Worm (Caenorhabditis elegans) whole organism, young adult: Measurements from ENCODE around the gene srlf-3.

ENCODE experiments used
- B0035.1 ChIP-seq: sonication (generic microtip); optimal IDR thresholded peaks from 2 replicates; lab custom pipeline; 2016; ENCODE audit warnings: missing genetic modification characterization, mild to moderate bottlenecking, missing compliant biosample characterization, missing genotype, missing genetic modification reagents
- B0336.3 ChIP-seq: fragments of 200-800 bp; sonication (Bioruptor generic); IDR thresholded peaks from 2 replicates; pipeline ENCODE4 v1.3.6; 2022; ENCODE audit warnings: missing genetic modification characterization, missing compliant biosample characterization
- C06A6.2 ChIP-seq: fragments of 200-800 bp; sonication (Bioruptor generic); conservative IDR thresholded peaks from 2 replicates; pipeline ENCODE4 v1.3.6; 2022; ENCODE audit warnings: missing genetic modification characterization, missing compliant biosample characterization
- F52B5.7 ChIP-seq: sonication (generic microtip); optimal IDR thresholded peaks from 2 replicates; lab custom pipeline; 2016; ENCODE audit warnings: mild to moderate bottlenecking, missing genetic modification characterization, missing compliant biosample characterization
- F55B11.4 ChIP-seq: sonication (generic microtip); optimal IDR thresholded peaks from 2 replicates; lab custom pipeline; 2016; ENCODE audit warnings: missing compliant biosample characterization, missing genetic modification characterization, borderline replicate concordance; ENCODE audit not compliant: insufficient read depth
- F57C9.4 ChIP-seq: sonication (generic microtip); optimal IDR thresholded peaks from 2 replicates; lab custom pipeline; 2017; ENCODE audit warnings: mild to moderate bottlenecking, missing genetic modification characterization, missing compliant biosample characterization
- T07F8.4 ChIP-seq: sonication (generic microtip); optimal IDR thresholded peaks from 2 replicates; lab custom pipeline; 2016; ENCODE audit warnings: mild to moderate bottlenecking, missing genetic modification characterization, moderate library complexity, missing compliant biosample characterization
- Y53G8AR.9 ChIP-seq: fragments of 200-800 bp; sonication (Bioruptor generic); conservative IDR thresholded peaks from 2 replicates; pipeline ENCODE4 v1.3.6; 2022; ENCODE audit warnings: missing genetic modification reagents, missing genetic modification characterization, missing compliant biosample characterization
- Y95B8A.8 ChIP-seq: fragments of 200-800 bp; sonication (Bioruptor generic); IDR thresholded peaks from 2 replicates; pipeline ENCODE4 v1.3.6; 2022; ENCODE audit warnings: missing genetic modification reagents, missing genetic modification characterization, missing compliant biosample characterization
- ZK185.1 ChIP-seq: sonication (generic microtip); optimal IDR thresholded peaks from 2 replicates; lab custom pipeline; 2016; ENCODE audit warnings: mild to moderate bottlenecking, missing genetic modification characterization, missing compliant biosample characterization; ENCODE audit not compliant: poor library complexity, severe bottlenecking
- aptf-2 ChIP-seq: fragments of 200-800 bp; sonication (Bioruptor generic); conservative IDR thresholded peaks from 2 replicates; pipeline ENCODE4 v1.3.6; 2022; ENCODE audit warnings: missing genetic modification reagents, missing genetic modification characterization, missing compliant biosample characterization
- attf-6 ChIP-seq: fragments of 200-800 bp; sonication (Bioruptor generic); IDR thresholded peaks from 2 replicates; pipeline ENCODE4 v1.3.6; 2022; ENCODE audit warnings: missing genetic modification reagents, missing genetic modification characterization, missing compliant biosample characterization
- bed-1 ChIP-seq: fragments of 200-800 bp; sonication (Bioruptor generic); IDR thresholded peaks from 2 replicates; pipeline ENCODE4 v1.3.6; 2022; ENCODE audit warnings: missing genetic modification reagents, missing genetic modification characterization, missing compliant biosample characterization
- cebp-1 ChIP-seq, 2 experiments: fragments of 200-800 bp in 1 of 2; sonication (Bioruptor generic) in 1 of 2; sonication (generic microtip) in 1 of 2; IDR thresholded peaks in 1 of 2; optimal IDR thresholded peaks in 1 of 2; 2 replicates each; pipeline versions ENCODE4 v1.3.6 to Lab custom; 2017 to 2022; ENCODE audit warnings: missing compliant biosample characterization in 2 of 2, missing genetic modification characterization in 2 of 2, mild to moderate bottlenecking in 1 of 2, missing genetic modification reagents in 1 of 2, moderate library complexity in 1 of 2
- ceh-40 ChIP-seq: fragments of 200-800 bp; sonication (Bioruptor generic); IDR thresholded peaks from 2 replicates; pipeline ENCODE4 v1.3.6; 2022; ENCODE audit warnings: missing genetic modification characterization, missing compliant biosample characterization
- ceh-79 ChIP-seq: sonication (generic microtip); optimal IDR thresholded peaks from 2 replicates; lab custom pipeline; 2017; ENCODE audit warnings: mild to moderate bottlenecking, missing genetic modification characterization, missing compliant biosample characterization
- die-1 ChIP-seq: sonication (generic microtip); optimal IDR thresholded peaks from 2 replicates; lab custom pipeline; 2016; ENCODE audit warnings: missing genotype, mild to moderate bottlenecking, missing genetic modification characterization, missing compliant biosample characterization
- dpl-1 ChIP-seq: fragments of 150-350 bp; optimal IDR thresholded peaks from 2 replicates; lab custom pipeline; 2014; ENCODE audit warnings: missing biosample characterization, missing genetic modification reagents, missing genetic modification characterization
- ekl-4 ChIP-seq: fragments of 200-800 bp; sonication (Bioruptor generic); IDR thresholded peaks from 2 replicates; pipeline ENCODE4 v1.3.6; 2022; ENCODE audit warnings: missing genetic modification reagents, missing genetic modification characterization, missing compliant biosample characterization
- hlh-12 ChIP-seq: sonication (generic microtip); optimal IDR thresholded peaks from 2 replicates; lab custom pipeline; 2016; ENCODE audit warnings: missing genetic modification characterization, missing compliant biosample characterization
- hlh-26 ChIP-seq: fragments of 200-800 bp; sonication (Bioruptor generic); conservative IDR thresholded peaks from 2 replicates; pipeline ENCODE4 v1.3.6; 2022; ENCODE audit warnings: missing genetic modification reagents, missing genetic modification characterization, missing compliant biosample characterization
- hmg-20 ChIP-seq: fragments of 200-800 bp; sonication (Bioruptor generic); IDR thresholded peaks from 2 replicates; pipeline ENCODE4 v1.3.6; 2022; ENCODE audit warnings: missing genetic modification reagents, missing genetic modification characterization, missing compliant biosample characterization
- hrde-1 ChIP-seq: sonication (generic microtip); optimal IDR thresholded peaks from 2 replicates; lab custom pipeline; 2016; ENCODE audit warnings: missing genetic modification characterization, mild to moderate bottlenecking, missing compliant biosample characterization, moderate library complexity, missing genotype, missing genetic modification reagents, borderline replicate concordance
- let-607 ChIP-seq, 2 experiments: fragments of 200-800 bp in 1 of 2; sonication (Bioruptor generic) in 1 of 2; sonication (generic microtip) in 1 of 2; optimal IDR thresholded peaks; 2 replicates each; lab custom pipeline; 2016 to 2018; ENCODE audit warnings: mild to moderate bottlenecking in 2 of 2, missing compliant biosample characterization in 2 of 2, missing genetic modification characterization in 2 of 2, moderate library complexity in 2 of 2, missing genotype in 1 of 2
- lin-26 ChIP-seq: fragments of 200-800 bp; sonication (Bioruptor generic); IDR thresholded peaks from 2 replicates; pipeline ENCODE4 v1.3.6; 2022; ENCODE audit warnings: missing genetic modification reagents, missing genetic modification characterization, missing compliant biosample characterization
- lin-35 ChIP-seq, 3 experiments: fragments of 150-350 bp in 2 of 3; sonication (generic microtip) in 1 of 3; optimal IDR thresholded peaks; 2 replicates each; lab custom pipeline; 2014 to 2018; ENCODE audit warnings: missing biosample characterization in 3 of 3, missing genetic modification characterization in 3 of 3, missing genetic modification reagents in 3 of 3
- lsl-1 ChIP-seq: fragments of 200-800 bp; sonication (Bioruptor generic); optimal IDR thresholded peaks from 2 replicates; lab custom pipeline; 2018; ENCODE audit warnings: mild to moderate bottlenecking, missing genetic modification characterization, moderate library complexity, missing compliant biosample characterization
- madf-6 ChIP-seq: fragments of 200-800 bp; sonication (Bioruptor generic); IDR thresholded peaks from 2 replicates; pipeline ENCODE4 v1.3.6; 2022; ENCODE audit warnings: missing genetic modification reagents, missing genetic modification characterization, missing compliant biosample characterization
- madf-8 ChIP-seq: fragments of 200-800 bp; sonication (Bioruptor generic); conservative IDR thresholded peaks from 2 replicates; pipeline ENCODE4 v1.3.6; 2022; ENCODE audit warnings: missing genetic modification reagents, missing genetic modification characterization, missing compliant biosample characterization
- mes-4 ChIP-seq: sonication (generic microtip); optimal IDR thresholded peaks from 2 replicates; lab custom pipeline; 2016; ENCODE audit warnings: missing genotype, missing genetic modification characterization, missing compliant biosample characterization
- nfya-1 ChIP-seq: sonication (generic microtip); optimal IDR thresholded peaks from 2 replicates; lab custom pipeline; 2017; ENCODE audit warnings: antibody characterized with exemption, missing compliant biosample characterization, missing genetic modification characterization, borderline replicate concordance; ENCODE audit not compliant: insufficient read depth
- nfya-2 ChIP-seq: fragments of 200-800 bp; sonication (Bioruptor generic); IDR thresholded peaks from 2 replicates; pipeline ENCODE4 v1.3.6; 2022; ENCODE audit warnings: missing genetic modification reagents, missing genetic modification characterization, missing compliant biosample characterization
- nhr-27 ChIP-seq: fragments of 200-800 bp; sonication (Bioruptor generic); optimal IDR thresholded peaks from 2 replicates; lab custom pipeline; 2018; ENCODE audit warnings: mild to moderate bottlenecking, missing genetic modification characterization, moderate library complexity, missing compliant biosample characterization
- pha-4 ChIP-seq: fragments of 150-350 bp; sonication (generic microtip); optimal IDR thresholded peaks from 2 replicates; lab custom pipeline; 2014; ENCODE audit warnings: missing biosample characterization, missing genetic modification reagents, missing genetic modification characterization
- rpc-1 ChIP-seq, 2 experiments: fragments of 150-350 bp in 1 of 2; sonication (generic microtip) in 1 of 2; optimal IDR thresholded peaks; 2 replicates each; lab custom pipeline; 2014 to 2018; ENCODE audit warnings: missing biosample characterization in 1 of 2, missing genetic modification characterization in 1 of 2, missing genetic modification reagents in 1 of 2, missing genotype in 1 of 2
- sea-2 ChIP-seq: fragments of 200-800 bp; sonication (Bioruptor generic); IDR thresholded peaks from 2 replicates; pipeline ENCODE4 v1.3.6; 2022; ENCODE audit warnings: missing genetic modification characterization, missing compliant biosample characterization
- snpc-1.1 ChIP-seq: sonication (generic microtip); optimal IDR thresholded peaks from 2 replicates; lab custom pipeline; 2017; ENCODE audit warnings: missing genetic modification characterization, mild to moderate bottlenecking, missing compliant biosample characterization, antibody characterized with exemption, moderate library complexity, missing genotype, missing genetic modification reagents; ENCODE audit not compliant: insufficient read depth
- snpc-3.4 ChIP-seq: sonication (generic microtip); optimal IDR thresholded peaks from 2 replicates; lab custom pipeline; 2017; ENCODE audit warnings: missing genetic modification characterization, mild to moderate bottlenecking, missing compliant biosample characterization, antibody characterized with exemption, moderate library complexity, missing genotype, missing genetic modification reagents
- snpc-4 ChIP-seq, 5 experiments: fragments of 150-350 bp in 1 of 5; sonication (generic microtip) in 4 of 5; optimal IDR thresholded peaks; 2 replicates each; lab custom pipeline; 2014 to 2018; ENCODE audit warnings: missing genetic modification characterization in 5 of 5, missing biosample characterization in 3 of 5, antibody characterized with exemption in 2 of 5, mild to moderate bottlenecking in 2 of 5, missing compliant biosample characterization in 2 of 5, missing genotype in 2 of 5, moderate library complexity in 2 of 5, missing genetic modification reagents in 1 of 5
- tbx-9 ChIP-seq: sonication (generic microtip); optimal IDR thresholded peaks from 2 replicates; lab custom pipeline; 2016; ENCODE audit warnings: borderline replicate concordance, missing genetic modification characterization, inconsistent platforms, missing compliant biosample characterization
- unc-62 ChIP-seq: fragments of 150-350 bp; optimal IDR thresholded peaks from 2 replicates; lab custom pipeline; 2014; ENCODE audit warnings: missing biosample characterization, missing genetic modification reagents, missing genetic modification characterization
- ztf-22 ChIP-seq: fragments of 200-800 bp; sonication (Bioruptor generic); optimal IDR thresholded peaks from 2 replicates; lab custom pipeline; 2018; ENCODE audit warnings: mild to moderate bottlenecking, missing genetic modification characterization, moderate library complexity, missing compliant biosample characterization
- ztf-26 ChIP-seq: sonication (generic microtip); optimal IDR thresholded peaks from 2 replicates; lab custom pipeline; 2017; ENCODE audit warnings: missing genetic modification characterization, missing compliant biosample characterization
- ztf-6 ChIP-seq: fragments of 200-800 bp; sonication (Bioruptor generic); IDR thresholded peaks from 2 replicates; pipeline ENCODE4 v1.3.6; 2022; ENCODE audit warnings: missing genetic modification reagents, missing genetic modification characterization, missing compliant biosample characterization

srlf-3 gene

DNA sequence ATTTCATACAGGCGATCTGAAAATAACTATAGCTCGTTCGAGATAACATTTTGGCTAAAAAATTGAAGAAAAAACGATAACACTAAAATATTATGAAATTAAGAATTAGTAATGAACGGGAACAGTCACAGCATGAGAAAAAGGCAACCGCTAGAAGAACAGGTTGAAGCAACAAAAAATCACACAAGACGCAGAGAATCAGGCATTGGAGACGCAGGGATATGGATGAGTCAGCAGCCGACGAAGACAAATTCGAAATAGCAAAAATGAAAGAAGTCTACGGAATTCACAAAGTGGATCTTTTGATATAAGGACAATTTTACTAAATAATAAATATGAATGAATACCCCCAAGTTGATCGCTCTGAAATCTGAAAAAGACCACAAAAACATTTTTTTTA is 23.3 kb downstream of the srlf-3 start, which contains the start of gene tag-77:
Gene tag-77 (minus strand): TSS at position 15 of the 400 bp plus-strand sequence.
- TF ChIP-seq nfya-1 (tag; lab: Kevin White, UChicago) (no peak), nhr-27 (tag; lab: Kevin White, UChicago) (no peak), die-1 (tag; lab: Kevin White, UChicago) (no peak), ztf-26 (tag; lab: Kevin White, UChicago) (no peak), snpc-4 (GFP tag; optimal IDR thresholded peaks at IDR 0.05; lab: Kevin White, UChicago) (no peak), snpc-4 (tag; optimal IDR thresholded peaks at IDR 0.05; lab: Kevin White, UChicago) (peak in 1 of 4 experiments; percentile 17), rpc-1 (optimal IDR thresholded peaks at IDR 0.05; lab: Kevin White, UChicago) (no peak), rpc-1 (tag; optimal IDR thresholded peaks at IDR 0.05; lab: Kevin White, UChicago) (no peak), cebp-1 (GFP tag; IDR thresholded peaks at IDR 0.05; lab: Robert Waterston, UW) (no peak), cebp-1 (tag; optimal IDR thresholded peaks at IDR 0.05; lab: Kevin White, UChicago) (peak; percentile 60), madf-6 (GFP tag; lab: Robert Waterston, UW) (0 out of 2 replicates have a peak, but pooled peaks have one; percentile 31), B0336.3 (GFP tag; lab: Robert Waterston, UW) (0 out of 2 replicates have a peak, but pooled peaks have one; percentile 21), ceh-79 (no peak), ztf-6 (GFP tag; lab: Robert Waterston, UW) (no peak), hrde-1 (no peak), B0035.1 (tag; lab: Kevin White, UChicago) (no peak), F52B5.7 (tag; lab: Kevin White, UChicago) (no peak), attf-6 (GFP tag; lab: Robert Waterston, UW) (no peak), hlh-26 (no peak), hlh-12 (tag; lab: Kevin White, UChicago) (no peak), sea-2 (GFP tag; lab: Robert Waterston, UW) (no peak), C06A6.2 (GFP tag; lab: Robert Waterston, UW) (no peak), lin-26 (0 out of 2 replicates have a peak, but pooled peaks have one; percentile 50), T07F8.4 (tag; lab: Kevin White, UChicago) (no peak), lsl-1 (no peak), aptf-2 (GFP tag; lab: Robert Waterston, UW) (no peak), ztf-22 (GFP tag; lab: Kevin White, UChicago) (no peak), ceh-40 (GFP tag; lab: Robert Waterston, UW) (no peak), tbx-9 (tag; lab: Kevin White, UChicago) (no peak), bed-1 (GFP tag; lab: Robert Waterston, UW) (no peak)

DNA sequence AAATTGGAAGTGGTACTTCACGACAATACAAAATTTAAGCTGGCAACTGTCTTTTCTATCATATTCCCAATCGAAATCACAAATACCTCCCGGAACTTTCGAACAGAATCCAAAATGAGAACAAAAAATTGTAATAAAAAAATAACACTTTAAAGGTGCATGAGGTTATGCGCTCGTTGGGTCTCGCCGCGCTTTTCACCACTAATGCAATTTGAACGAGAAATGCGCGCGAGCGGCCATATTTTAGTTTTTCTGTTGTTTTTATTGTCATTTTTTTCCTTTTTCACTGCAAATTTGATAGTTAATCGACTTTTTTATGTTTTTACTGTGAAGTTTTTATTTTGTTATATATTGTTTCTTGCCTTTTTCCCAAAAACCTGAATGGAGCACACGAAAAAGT is 23.8 kb downstream of the srlf-3 start, which contains the start of gene mes-6:
Gene mes-6 (plus strand): TSS at position 229 of the 400 bp plus-strand sequence.
- no peak for TF ChIP-seq pha-4 (tag; lab: Kevin White, UChicago)
- peak; percentile 28; the same call in 1 of the 2 replicates for TF ChIP-seq Y95B8A.8
- peak; percentile 73 for TF ChIP-seq madf-8 (GFP tag; lab: Robert Waterston, UW)
- no peak for TF ChIP-seq unc-62 (GFP tag; lab: Kevin White, UChicago)
- no peak for TF ChIP-seq snpc-1.1 (tag; lab: Kevin White, UChicago)
- no peak for TF ChIP-seq mes-4 (tag; lab: Kevin White, UChicago)
- TF ChIP-seq madf-6 (GFP tag; lab: Robert Waterston, UW) = peak; percentile 89
- no peak for TF ChIP-seq ztf-6 (GFP tag; lab: Robert Waterston, UW)
- peak; percentile 85 for TF ChIP-seq dpl-1 (GFP tag; lab: Kevin White, UChicago)
- TF ChIP-seq snpc-4 (GFP tag; optimal IDR thresholded peaks at IDR 0.05; lab: Kevin White, UChicago) = no peak
- TF ChIP-seq snpc-4 (tag; optimal IDR thresholded peaks at IDR 0.05; lab: Kevin White, UChicago) = peak in 1 of 4 experiments; percentile 71
- no peak for TF ChIP-seq F55B11.4 (tag; lab: Kevin White, UChicago)
- TF ChIP-seq F57C9.4 (tag; lab: Kevin White, UChicago) = no peak
- no peak for TF ChIP-seq B0035.1 (tag; lab: Kevin White, UChicago)
- no peak for TF ChIP-seq Y53G8AR.9
- no peak for TF ChIP-seq hmg-20 (GFP tag; lab: Robert Waterston, UW)
- no peak for TF ChIP-seq ekl-4 (GFP tag; lab: Robert Waterston, UW)
- peak; percentile 53 for TF ChIP-seq ZK185.1 (tag; lab: Kevin White, UChicago)
- TF ChIP-seq lin-35 (GFP tag; optimal IDR thresholded peaks at IDR 0.05; lab: Kevin White, UChicago) = peak in 2 of 3 experiments; percentile 44 to 75
- peak; percentile 81 for TF ChIP-seq snpc-3.4
- TF ChIP-seq nfya-2 (GFP tag; lab: Robert Waterston, UW) = no peak
- no peak for TF ChIP-seq let-607 (tag; optimal IDR thresholded peaks at IDR 0.05; lab: Kevin White, UChicago)
